Fruit fly (Drosophila melanogaster): Measurements from ENCODE around the gene CG4991.

The CG4991 gene

dm6 chrX:17091062-17091904 lies at the start of gene CG4991, which contains the start of gene CG16700:
CG4991 (plus strand) TSS chrX:17091854.
CG16700 (plus strand) TSS chrX:17091854.
- TF ChIP-seq cic (GFP tag; optimal IDR thresholded peaks at IDR 0.05) (no peak), Crg-1 (GFP tag; optimal IDR thresholded peaks at IDR 0.05) (no peak), cnc (optimal IDR thresholded peaks at IDR 0.05) (no peak), Mnt (GFP tag; optimal IDR thresholded peaks at IDR 0.05) (no peak), CG11617 (GFP tag; optimal IDR thresholded peaks at IDR 0.05) (peak; percentile 82), CG33017 (tag; optimal IDR thresholded peaks at IDR 0.05) (peak; percentile 63), CG7045 (GFP tag; optimal IDR thresholded peaks at IDR 0.05) (peak; percentile 32), CG1620 (GFP tag; optimal IDR thresholded peaks at IDR 0.05) (no peak), CG12768 (GFP tag; optimal IDR thresholded peaks at IDR 0.05) (peak; percentile 21), kay (GFP tag; ENCODE audit: borderline replicate concordance) (no peak), pad (GFP tag; optimal IDR thresholded peaks at IDR 0.05) (peak; percentile 60), bab1 (GFP tag; optimal IDR thresholded peaks at IDR 0.05) (peak; percentile 61), toe (GFP tag; optimal IDR thresholded peaks at IDR 0.05) (no peak), Hr96 (GFP tag; optimal IDR thresholded peaks at IDR 0.05) (no peak), ovo (GFP tag; optimal IDR thresholded peaks at IDR 0.05) (no peak), tj (GFP tag; optimal IDR thresholded peaks at IDR 0.05) (peak; percentile 36), Clk (GFP tag; optimal IDR thresholded peaks at IDR 0.05) (no peak), CG14711 (tag; optimal IDR thresholded peaks at IDR 0.05) (peak; percentile 54), CG5204 (GFP tag; optimal IDR thresholded peaks at IDR 0.05) (no peak), CG7101 (tag; optimal IDR thresholded peaks at IDR 0.05) (peak; percentile 70)

dm6 chrX:17047730-17048577 lies 43.7 kb upstream of the CG4991 start:
- TF ChIP-seq CG11617 (GFP tag; optimal IDR thresholded peaks at IDR 0.05) (no peak), Crg-1 (GFP tag; optimal IDR thresholded peaks at IDR 0.05) (no peak), tj (GFP tag; optimal IDR thresholded peaks at IDR 0.05) (no peak), Clk (GFP tag; optimal IDR thresholded peaks at IDR 0.05) (no peak), Mnt (GFP tag; optimal IDR thresholded peaks at IDR 0.05) (no peak), CG14711 (tag; optimal IDR thresholded peaks at IDR 0.05) (no peak), bab1 (GFP tag; optimal IDR thresholded peaks at IDR 0.05) (no peak), CG12768 (GFP tag; optimal IDR thresholded peaks at IDR 0.05) (no peak), toe (GFP tag; optimal IDR thresholded peaks at IDR 0.05) (no peak), kay (GFP tag; ENCODE audit: borderline replicate concordance) (no peak), cic (GFP tag; optimal IDR thresholded peaks at IDR 0.05) (no peak), pad (GFP tag; optimal IDR thresholded peaks at IDR 0.05) (no peak), CG1620 (GFP tag; optimal IDR thresholded peaks at IDR 0.05) (no peak), CG7101 (tag; optimal IDR thresholded peaks at IDR 0.05) (no peak), CG7045 (GFP tag; optimal IDR thresholded peaks at IDR 0.05) (no peak), Hr96 (GFP tag; optimal IDR thresholded peaks at IDR 0.05) (no peak), cnc (optimal IDR thresholded peaks at IDR 0.05) (no peak), CG5204 (GFP tag; optimal IDR thresholded peaks at IDR 0.05) (no peak), ovo (GFP tag; optimal IDR thresholded peaks at IDR 0.05) (no peak)

- TF ChIP-seq CG5204 (GFP tag; optimal IDR thresholded peaks at IDR 0.05) (no peak), cnc (optimal IDR thresholded peaks at IDR 0.05) (no peak), bab1 (GFP tag; optimal IDR thresholded peaks at IDR 0.05) (no peak), tj (GFP tag; optimal IDR thresholded peaks at IDR 0.05) (no peak)
Observed at dm6 chrX:17066632-17067031, 25.0 kb upstream of the CG4991 start, which contains the start of gene CG45002. CG45002 (minus strand) TSS chrX:17066732.

- TF ChIP-seq CG7045 (GFP tag; optimal IDR thresholded peaks at IDR 0.05) (no peak), CG11617 (GFP tag; optimal IDR thresholded peaks at IDR 0.05) (no peak), tj (GFP tag; optimal IDR thresholded peaks at IDR 0.05) (no peak), toe (GFP tag; optimal IDR thresholded peaks at IDR 0.05) (no peak), CG5204 (GFP tag; optimal IDR thresholded peaks at IDR 0.05) (no peak), cnc (optimal IDR thresholded peaks at IDR 0.05) (no peak), CG7101 (tag; optimal IDR thresholded peaks at IDR 0.05) (no peak), CG1620 (GFP tag; optimal IDR thresholded peaks at IDR 0.05) (no peak)
Observed at dm6 chrX:17068423-17068822, 23.2 kb upstream of the CG4991 start, which contains the start of gene CG43077. CG43077 (minus strand) TSS chrX:17068523.

dm6 chrX:17076449-17077289 lies 15.0 kb upstream of the CG4991 start:
- TF ChIP-seq pad (GFP tag; optimal IDR thresholded peaks at IDR 0.05) (peak; percentile 27), bab1 (GFP tag; optimal IDR thresholded peaks at IDR 0.05) (no peak), CG7101 (tag; optimal IDR thresholded peaks at IDR 0.05) (no peak), Hr96 (GFP tag; optimal IDR thresholded peaks at IDR 0.05) (no peak), cic (GFP tag; optimal IDR thresholded peaks at IDR 0.05) (no peak), CG1620 (GFP tag; optimal IDR thresholded peaks at IDR 0.05) (peak; percentile 12), Crg-1 (GFP tag; optimal IDR thresholded peaks at IDR 0.05) (peak; percentile 18), Mnt (GFP tag; optimal IDR thresholded peaks at IDR 0.05) (no peak), CG7045 (GFP tag; optimal IDR thresholded peaks at IDR 0.05) (no peak), CG33017 (tag; optimal IDR thresholded peaks at IDR 0.05) (no peak), toe (GFP tag; optimal IDR thresholded peaks at IDR 0.05) (no peak), Clk (GFP tag; optimal IDR thresholded peaks at IDR 0.05) (no peak), CG11617 (GFP tag; optimal IDR thresholded peaks at IDR 0.05) (no peak), cnc (optimal IDR thresholded peaks at IDR 0.05) (no peak), CG14711 (tag; optimal IDR thresholded peaks at IDR 0.05) (no peak)

Measured in whole organism, adult.